Fruit fly (Drosophila melanogaster): Measurements from ENCODE around the gene CG1636.

CG1636 gene

DNA sequence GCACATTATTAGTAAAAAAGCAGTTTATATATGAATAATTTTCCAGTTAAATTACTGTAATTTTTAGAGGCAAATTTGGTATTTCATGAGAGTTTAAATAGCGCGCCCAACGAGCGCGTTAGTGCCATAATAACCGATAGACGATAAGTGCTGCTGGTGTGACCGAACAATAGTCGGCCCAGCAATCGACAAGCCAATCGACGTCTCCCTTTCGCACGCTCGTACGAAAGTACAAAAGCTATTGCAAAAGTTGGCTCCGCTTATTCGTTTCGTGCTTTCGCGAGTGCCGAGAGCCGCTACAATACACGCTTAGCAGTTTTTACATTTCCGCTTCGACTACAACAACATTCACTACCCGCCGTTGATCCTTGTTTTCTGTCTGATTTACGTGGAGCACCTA lies 30.9 kb upstream of the CG1636 start, which contains the start of gene Trxr1 (continued):
- TF ChIP-seq phol (tag; optimal IDR thresholded peaks at IDR 0.05), result no peak
- peak; percentile 57; the same call in 2 of the 3 replicates for TF ChIP-seq knrl (GFP tag; IDR thresholded peaks at IDR 0.05; ENCODE audit: partially characterized antibody)
- no peak for TF ChIP-seq z (GFP tag; IDR thresholded peaks at IDR 0.05)
- no peak for TF ChIP-seq jigr1 (GFP tag; IDR thresholded peaks at IDR 0.05)
- no peak for TF ChIP-seq Dek (tag; optimal IDR thresholded peaks at IDR 0.05)
- no peak for TF ChIP-seq CG11696 (GFP tag; IDR thresholded peaks at IDR 0.05)
- TF ChIP-seq dati (GFP tag; IDR thresholded peaks at IDR 0.05), result no peak
- no peak for TF ChIP-seq CG8924 (tag; optimal IDR thresholded peaks at IDR 0.05)
- peak; percentile 76 for TF ChIP-seq tna (GFP tag; IDR thresholded peaks at IDR 0.05; ENCODE audit: partially characterized antibody)
- TF ChIP-seq bab2 (GFP tag; optimal IDR thresholded peaks at IDR 0.05), result no peak
- TF ChIP-seq bbx (GFP tag; IDR thresholded peaks at IDR 0.05; ENCODE audit: partially characterized antibody), result peak; percentile 79
- TF ChIP-seq Doc2 (GFP tag; IDR thresholded peaks at IDR 0.05), result no peak
- no peak for TF ChIP-seq gcm2 (GFP tag; optimal IDR thresholded peaks at IDR 0.05)
- peak; percentile 28 for TF ChIP-seq Fer1 (GFP tag; optimal IDR thresholded peaks at IDR 0.05)
- TF ChIP-seq zf30C (GFP tag; optimal IDR thresholded peaks at IDR 0.05), result no peak
- TF ChIP-seq en (GFP tag; optimal IDR thresholded peaks at IDR 0.05), result no peak
- no peak for TF ChIP-seq CG5180 (GFP tag; optimal IDR thresholded peaks at IDR 0.05)
- TF ChIP-seq CG7839 (tag; optimal IDR thresholded peaks at IDR 0.05), result no peak
- TF ChIP-seq Lim3 (GFP tag; IDR thresholded peaks at IDR 0.05), result no peak
- no peak for TF ChIP-seq CG18262 (tag; optimal IDR thresholded peaks at IDR 0.05)
- peak; percentile 64 for TF ChIP-seq CG14860 (GFP tag; IDR thresholded peaks at IDR 0.05; ENCODE audit: partially characterized antibody)
- no peak for TF ChIP-seq CG8281 (tag; optimal IDR thresholded peaks at IDR 0.05)
- TF ChIP-seq CG6813 (GFP tag; optimal IDR thresholded peaks at IDR 0.05), result no peak
- TF ChIP-seq bcd (GFP tag; optimal IDR thresholded peaks at IDR 0.05), result no peak
- no peak for TF ChIP-seq Hr39 (optimal IDR thresholded peaks at IDR 0.05)
- no peak for TF ChIP-seq Hmr (GFP tag; optimal IDR thresholded peaks at IDR 0.05)
- TF ChIP-seq MBD-R2 (GFP tag; IDR thresholded peaks at IDR 0.05), result peak; percentile 58
- no peak for TF ChIP-seq NfI (GFP tag; optimal IDR thresholded peaks at IDR 0.05)
- no peak for TF ChIP-seq Nf-YB (GFP tag; optimal IDR thresholded peaks at IDR 0.05)
- no peak for TF ChIP-seq CG12659 (GFP tag; optimal IDR thresholded peaks at IDR 0.05)
- peak; percentile 67 for TF ChIP-seq HmgZ (tag; optimal IDR thresholded peaks at IDR 0.05)
- TF ChIP-seq CG4820 (GFP tag; optimal IDR thresholded peaks at IDR 0.05), result no peak
- no peak for TF ChIP-seq CG11695 (GFP tag; IDR thresholded peaks at IDR 0.05)
- no peak for TF ChIP-seq CoRest (tag; optimal IDR thresholded peaks at IDR 0.05)
- no peak for TF ChIP-seq ara (GFP tag; IDR thresholded peaks at IDR 0.05)
- TF ChIP-seq Pdp1 (GFP tag; optimal IDR thresholded peaks at IDR 0.05), result peak in 1 of 2 experiments; percentile 70
- peak; percentile 74 for TF ChIP-seq nerfin-2 (GFP tag; IDR thresholded peaks at IDR 0.05; ENCODE audit: partially characterized antibody)
- no peak for TF ChIP-seq CG3163 (GFP tag; optimal IDR thresholded peaks at IDR 0.05)
- no peak for TF ChIP-seq Ptx1 (GFP tag; IDR thresholded peaks at IDR 0.05)
- no peak for TF ChIP-seq Hr51 (GFP tag; optimal IDR thresholded peaks at IDR 0.05)
- TF ChIP-seq Mad (GFP tag; optimal IDR thresholded peaks at IDR 0.05), result no peak
- no peak for TF ChIP-seq CG11247 (GFP tag; IDR thresholded peaks at IDR 0.05)
- TF ChIP-seq CG15696 (tag; optimal IDR thresholded peaks at IDR 0.05), result no peak
- no peak for TF ChIP-seq CG33557 (GFP tag; optimal IDR thresholded peaks at IDR 0.05)
- no peak for TF ChIP-seq Vsx1 (GFP tag; optimal IDR thresholded peaks at IDR 0.05)
- no peak for TF ChIP-seq CG17328 (GFP tag; IDR thresholded peaks at IDR 0.05)
- TF ChIP-seq Med (GFP tag), result peak; percentile 77
- no peak for TF ChIP-seq D19A (tag; optimal IDR thresholded peaks at IDR 0.05)
- TF ChIP-seq schlank (tag; optimal IDR thresholded peaks at IDR 0.05), result no peak
- TF ChIP-seq CG14965 (GFP tag; optimal IDR thresholded peaks at IDR 0.05; ENCODE audit: borderline replicate concordance), result no peak
- peak; percentile 53; the same call in 1 of the 2 replicates for TF ChIP-seq rib (GFP tag; IDR thresholded peaks at IDR 0.05)
